Worm (Caenorhabditis elegans) whole organism, L3 larva: ENCODE results near the gene F55A11.6.

Experiments used
- R02D3.7 ChIP-seq: fragments of 150-350 bp; optimal IDR thresholded peaks from 2 replicates; lab custom pipeline; 2014; ENCODE audit warnings: missing biosample characterization, missing genetic modification characterization
- ZK546.5 ChIP-seq: sonication (generic microtip); optimal IDR thresholded peaks from 2 replicates; lab custom pipeline; 2017; ENCODE audit warnings: missing biosample characterization, missing genetic modification characterization
- aly-2 ChIP-seq: fragments of 150-350 bp; optimal IDR thresholded peaks from 2 replicates; lab custom pipeline; 2014; ENCODE audit warnings: missing biosample characterization, missing genetic modification characterization
- ama-1 ChIP-seq: fragments of 150-350 bp; optimal IDR thresholded peaks from 2 replicates; lab custom pipeline; 2018
- ceh-16 ChIP-seq: sonication (generic microtip); optimal IDR thresholded peaks from 2 replicates; lab custom pipeline; 2017; ENCODE audit warnings: missing biosample characterization, missing genetic modification characterization
- ceh-28 ChIP-seq: fragments of 150-350 bp; optimal IDR thresholded peaks from 2 replicates; lab custom pipeline; 2014; ENCODE audit warnings: missing biosample characterization, missing genetic modification reagents, missing genetic modification characterization
- ceh-82 ChIP-seq: fragments of 150-350 bp; optimal IDR thresholded peaks from 2 replicates; lab custom pipeline; 2014; ENCODE audit warnings: missing biosample characterization, missing genetic modification characterization
- ceh-9 ChIP-seq: sonication (generic microtip); optimal IDR thresholded peaks from 2 replicates; lab custom pipeline; 2018; ENCODE audit warnings: missing biosample characterization, missing genetic modification characterization
- daf-12 ChIP-seq: fragments of 150-350 bp; optimal IDR thresholded peaks from 2 replicates; lab custom pipeline; 2014; ENCODE audit warnings: missing biosample characterization, missing genetic modification reagents, missing genetic modification characterization
- egl-27 ChIP-seq: sonication (generic microtip); optimal IDR thresholded peaks from 4 replicates; lab custom pipeline; 2017; ENCODE audit warnings: missing biosample characterization, missing genetic modification reagents, missing genetic modification characterization
- egl-5 ChIP-seq: fragments of 150-350 bp; optimal IDR thresholded peaks from 2 replicates; lab custom pipeline; 2017; ENCODE audit warnings: missing biosample characterization, missing genetic modification reagents, missing genetic modification characterization, inconsistent platforms
- elt-1 ChIP-seq: fragments of 150-350 bp; optimal IDR thresholded peaks from 2 replicates; lab custom pipeline; 2014; ENCODE audit warnings: missing biosample characterization, missing genetic modification characterization
- elt-2 ChIP-seq: sonication (generic microtip); optimal IDR thresholded peaks from 2 replicates; lab custom pipeline; 2016; ENCODE audit warnings: missing genetic modification reagents, mild to moderate bottlenecking, missing genetic modification characterization, missing compliant biosample characterization
- elt-3 ChIP-seq, 3 experiments: fragments of 150-350 bp in 1 of 3; sonication (generic microtip) in 2 of 3; optimal IDR thresholded peaks; 2 replicates in 2 of 3; 4 replicates in 1 of 3; lab custom pipeline; 2014 to 2017; ENCODE audit warnings: missing biosample characterization in 3 of 3, missing genetic modification characterization in 3 of 3
- eor-1 ChIP-seq, 2 experiments: fragments of 150-350 bp; optimal IDR thresholded peaks; 2 replicates each; lab custom pipeline; 2014 to 2018; ENCODE audit warnings: missing biosample characterization in 2 of 2, missing genetic modification characterization in 2 of 2
- fkh-10 ChIP-seq: sonication (generic microtip); optimal IDR thresholded peaks from 2 replicates; lab custom pipeline; 2017; ENCODE audit warnings: missing biosample characterization, missing genetic modification reagents, missing genetic modification characterization
- fkh-2 ChIP-seq: fragments of 150-350 bp; optimal IDR thresholded peaks from 2 replicates; lab custom pipeline; 2014; ENCODE audit warnings: missing biosample characterization, missing genetic modification reagents, missing genetic modification characterization
- fos-1 ChIP-seq: fragments of 150-350 bp; optimal IDR thresholded peaks from 2 replicates; lab custom pipeline; 2014; ENCODE audit warnings: missing biosample characterization, missing genetic modification characterization
- hmg-11 ChIP-seq: sonication (generic microtip); optimal IDR thresholded peaks from 2 replicates; lab custom pipeline; 2016; ENCODE audit warnings: missing genetic modification characterization, missing compliant biosample characterization
- jun-1 ChIP-seq: fragments of 150-350 bp; optimal IDR thresholded peaks from 2 replicates; lab custom pipeline; 2014; ENCODE audit warnings: missing biosample characterization, missing genetic modification reagents, missing genetic modification characterization
- lin-15B ChIP-seq: fragments of 150-350 bp; optimal IDR thresholded peaks from 2 replicates; lab custom pipeline; 2014; ENCODE audit warnings: missing biosample characterization, missing genetic modification characterization
- lin-39 ChIP-seq: fragments of 150-350 bp; optimal IDR thresholded peaks from 2 replicates; lab custom pipeline; 2018; ENCODE audit warnings: missing biosample characterization, missing genetic modification reagents, missing genetic modification characterization
- lsy-12 ChIP-seq: sonication (generic microtip); optimal IDR thresholded peaks from 2 replicates; lab custom pipeline; 2016; ENCODE audit warnings: mild to moderate bottlenecking, missing genetic modification characterization, missing compliant biosample characterization
- mdl-1 ChIP-seq: fragments of 150-350 bp; optimal IDR thresholded peaks from 2 replicates; lab custom pipeline; 2014; ENCODE audit warnings: missing biosample characterization, missing genetic modification characterization
- mml-1 ChIP-seq: fragments of 150-350 bp; sonication (generic microtip); optimal IDR thresholded peaks from 3 replicates; lab custom pipeline; 2014; ENCODE audit warnings: missing biosample characterization, missing genetic modification characterization
- nfya-1 ChIP-seq: sonication (generic microtip); optimal IDR thresholded peaks from 2 replicates; lab custom pipeline; 2017; ENCODE audit warnings: missing genetic modification characterization, mild to moderate bottlenecking, missing compliant biosample characterization, antibody characterized with exemption, moderate library complexity; ENCODE audit not compliant: insufficient read depth
- nhr-11 ChIP-seq: fragments of 150-350 bp; optimal IDR thresholded peaks from 2 replicates; lab custom pipeline; 2014; ENCODE audit warnings: missing biosample characterization, missing genetic modification characterization
- nhr-12 ChIP-seq: fragments of 150-350 bp; optimal IDR thresholded peaks from 2 replicates; lab custom pipeline; 2014; ENCODE audit warnings: missing biosample characterization, missing genetic modification characterization
- nhr-23 ChIP-seq: fragments of 150-350 bp; optimal IDR thresholded peaks from 2 replicates; lab custom pipeline; 2014; ENCODE audit warnings: missing biosample characterization, missing genetic modification reagents, missing genetic modification characterization
- nhr-237 ChIP-seq: fragments of 150-350 bp; optimal IDR thresholded peaks from 2 replicates; lab custom pipeline; 2014; ENCODE audit warnings: missing biosample characterization, missing genetic modification characterization
- nhr-25 ChIP-seq: sonication (generic microtip); optimal IDR thresholded peaks from 2 replicates; lab custom pipeline; 2017; ENCODE audit warnings: missing biosample characterization, missing genetic modification characterization
- nhr-28 ChIP-seq: fragments of 150-350 bp; optimal IDR thresholded peaks from 2 replicates; lab custom pipeline; 2014; ENCODE audit warnings: missing biosample characterization, missing genetic modification characterization
- nhr-43 ChIP-seq: sonication (generic microtip); optimal IDR thresholded peaks from 2 replicates; lab custom pipeline; 2016; ENCODE audit warnings: mild to moderate bottlenecking, missing genetic modification characterization, missing compliant biosample characterization; ENCODE audit not compliant: poor library complexity, severe bottlenecking
- nhr-67 ChIP-seq: fragments of 150-350 bp; optimal IDR thresholded peaks from 2 replicates; lab custom pipeline; 2014; ENCODE audit warnings: missing biosample characterization, missing genetic modification characterization
- nhr-76 ChIP-seq: fragments of 150-350 bp; sonication (generic microtip); optimal IDR thresholded peaks from 5 replicates; lab custom pipeline; 2014; ENCODE audit warnings: missing biosample characterization, missing genetic modification characterization
- nhr-77 ChIP-seq: fragments of 150-350 bp; optimal IDR thresholded peaks from 2 replicates; lab custom pipeline; 2014; ENCODE audit warnings: missing biosample characterization, missing genetic modification characterization
- pha-4 ChIP-seq: fragments of 150-350 bp; optimal IDR thresholded peaks from 2 replicates; lab custom pipeline; 2014; ENCODE audit warnings: missing biosample characterization, missing genetic modification reagents, missing genetic modification characterization
- pqm-1 ChIP-seq: fragments of 150-350 bp; optimal IDR thresholded peaks from 2 replicates; lab custom pipeline; 2017; ENCODE audit warnings: missing biosample characterization, missing genetic modification characterization, inconsistent platforms
- sea-2 ChIP-seq: fragments of 150-350 bp; sonication (generic microtip); optimal IDR thresholded peaks from 4 replicates; lab custom pipeline; 2014; ENCODE audit warnings: missing biosample characterization, missing genetic modification reagents, missing genetic modification characterization
- skn-1 ChIP-seq: fragments of 150-350 bp; optimal IDR thresholded peaks from 2 replicates; lab custom pipeline; 2014; ENCODE audit warnings: missing biosample characterization, missing genetic modification characterization
- snpc-4 ChIP-seq: fragments of 150-350 bp; optimal IDR thresholded peaks from 2 replicates; lab custom pipeline; 2014; ENCODE audit warnings: missing biosample characterization, missing genetic modification characterization
- tbx-2 ChIP-seq: sonication (generic microtip); optimal IDR thresholded peaks from 2 replicates; lab custom pipeline; 2016; ENCODE audit warnings: mild to moderate bottlenecking, missing genetic modification characterization, missing compliant biosample characterization
- unc-39 ChIP-seq: sonication (generic microtip); optimal IDR thresholded peaks from 4 replicates; lab custom pipeline; 2017; ENCODE audit warnings: missing biosample characterization, missing genetic modification characterization
- unc-62 ChIP-seq: fragments of 150-350 bp; sonication (generic microtip); optimal IDR thresholded peaks from 4 replicates; lab custom pipeline; 2014; ENCODE audit warnings: missing biosample characterization, missing genetic modification reagents, missing genetic modification characterization
- zag-1 ChIP-seq: fragments of 150-350 bp; optimal IDR thresholded peaks from 2 replicates; lab custom pipeline; 2014; ENCODE audit warnings: missing biosample characterization, missing genetic modification characterization
- ztf-11 ChIP-seq: fragments of 150-350 bp; optimal IDR thresholded peaks from 2 replicates; lab custom pipeline; 2014; ENCODE audit warnings: missing biosample characterization, missing genetic modification characterization
- ztf-4 ChIP-seq: fragments of 150-350 bp; optimal IDR thresholded peaks from 2 replicates; lab custom pipeline; 2014; ENCODE audit warnings: missing biosample characterization, missing genetic modification characterization

F55A11.6 gene

ce11 chrV:11764373-11764954, 12.2 kb upstream of the F55A11.6 start, which contains the start of the genes F55A11.1 and syx-5:
Gene F55A11.1 (minus strand): TSS chrV:11764385.
Gene syx-5 (plus strand): TSS chrV:11764904.
- TF ChIP-seq elt-1 (tag; lab: Kevin White, UChicago): peak; percentile 36
- no peak for TF ChIP-seq unc-39
- no peak for TF ChIP-seq daf-12 (tag; lab: Kevin White, UChicago)
- TF ChIP-seq elt-2 (tag; lab: Kevin White, UChicago): peak; percentile 61
- TF ChIP-seq ZK546.5 (tag; lab: Kevin White, UChicago): no peak
- TF ChIP-seq lin-39 (tag; lab: Kevin White, UChicago): no peak
- no peak for TF ChIP-seq mml-1 (tag; lab: Kevin White, UChicago)
- TF ChIP-seq ceh-9 (tag; lab: Kevin White, UChicago): no peak
- no peak for TF ChIP-seq mdl-1 (tag; lab: Kevin White, UChicago)
- TF ChIP-seq pqm-1: peak; percentile 53
- peak; percentile 72 for TF ChIP-seq jun-1 (tag; lab: Kevin White, UChicago)
- peak; percentile 20 for TF ChIP-seq skn-1
- TF ChIP-seq aly-2: peak; percentile 7
- peak; percentile 10 for TF ChIP-seq egl-5 (tag; lab: Kevin White, UChicago)
- no peak for TF ChIP-seq elt-3 (tag; optimal IDR thresholded peaks at IDR 0.05; lab: Kevin White, UChicago)
- peak; percentile 14 for TF ChIP-seq nhr-11 (tag; lab: Kevin White, UChicago)
- TF ChIP-seq tbx-2 (tag; lab: Kevin White, UChicago): peak; percentile 84
- TF ChIP-seq nhr-28: no peak
- TF ChIP-seq ztf-4 (tag; lab: Kevin White, UChicago): no peak
- peak; percentile 94 for TF ChIP-seq nfya-1
- TF ChIP-seq ztf-11 (tag; lab: Kevin White, UChicago): no peak
- TF ChIP-seq snpc-4 (tag; lab: Kevin White, UChicago): peak; percentile 89
- TF ChIP-seq nhr-25 (tag; lab: Kevin White, UChicago): peak; percentile 49
- TF ChIP-seq fos-1 (tag; lab: Kevin White, UChicago): no peak
- no peak for TF ChIP-seq ama-1 (lab: Kevin White, UChicago)
- peak; percentile 83 for TF ChIP-seq lin-15B
- TF ChIP-seq ceh-16 (tag; lab: Kevin White, UChicago): no peak
- TF ChIP-seq nhr-23: peak; percentile 84
- TF ChIP-seq hmg-11 (tag; lab: Kevin White, UChicago): peak; percentile 83
- no peak for TF ChIP-seq nhr-237 (tag; lab: Kevin White, UChicago)
- TF ChIP-seq lsy-12 (tag; lab: Kevin White, UChicago): peak; percentile 95
- TF ChIP-seq fkh-10 (GFP tag; lab: Kevin White, UChicago): peak; percentile 86
- no peak for TF ChIP-seq nhr-12 (tag; lab: Kevin White, UChicago)
- TF ChIP-seq nhr-67 (tag; lab: Kevin White, UChicago): no peak
- TF ChIP-seq nhr-76: no peak
- no peak for TF ChIP-seq egl-27 (tag; lab: Kevin White, UChicago)
- TF ChIP-seq pha-4 (tag; lab: Kevin White, UChicago): peak; percentile 88
- TF ChIP-seq sea-2: no peak
- peak; percentile 82 for TF ChIP-seq nhr-43 (tag; lab: Kevin White, UChicago)
- peak; percentile 34 for TF ChIP-seq ceh-82 (tag; lab: Kevin White, UChicago)
- TF ChIP-seq nhr-77 (tag; lab: Kevin White, UChicago): no peak
- TF ChIP-seq ceh-28 (tag; lab: Kevin White, UChicago): peak; percentile 86
- no peak for TF ChIP-seq fkh-2 (tag; lab: Kevin White, UChicago)
- peak; percentile 97 for TF ChIP-seq R02D3.7 (tag; lab: Kevin White, UChicago)
- TF ChIP-seq eor-1 (tag; optimal IDR thresholded peaks at IDR 0.05; lab: Kevin White, UChicago): no peak
- no peak for TF ChIP-seq zag-1 (tag; lab: Kevin White, UChicago)
- TF ChIP-seq unc-62 (GFP tag; lab: Kevin White, UChicago): no peak
